Worm (Caenorhabditis elegans) whole organism, dauer: ENCODE results near the gene ZC13.10.

Source experiments
- unc-62 ChIP-seq: sonication (generic microtip); optimal IDR thresholded peaks from 2 replicates; lab custom pipeline; 2017; ENCODE audit warnings: missing biosample characterization, missing genetic modification reagents, missing genetic modification characterization

The ZC13.10 gene

DNA sequence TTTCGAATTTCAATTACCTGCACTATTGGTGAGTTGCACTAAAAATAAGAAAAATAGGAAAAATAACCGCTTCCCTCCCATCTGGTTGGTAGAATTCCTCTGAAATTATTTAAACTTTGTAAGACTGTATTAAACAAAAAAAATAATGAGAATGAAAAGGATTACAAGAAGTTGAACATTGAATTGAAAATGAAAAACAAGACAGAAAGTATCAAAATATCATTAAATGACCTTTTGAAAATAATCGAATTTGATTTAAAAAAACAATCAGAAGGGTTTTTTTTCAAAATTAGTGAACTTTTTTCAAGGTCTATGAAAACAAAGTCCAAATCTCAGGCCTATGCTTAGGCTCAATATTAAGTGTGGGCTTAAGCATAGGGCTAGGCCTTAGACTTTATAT is 51.0 kb downstream of the ZC13.10 start, which contains the start of gene igcm-1:
igcm-1 (minus strand) TSS at position 101 of the 400 bp plus-strand sequence.
- TF ChIP-seq unc-62 (GFP tag; lab: Kevin White, UChicago), result no peak
